Worm (Caenorhabditis elegans) whole organism, L4 larva: ENCODE data around the gene ghi-1.

Experiments used
- F26F4.8 ChIP-seq: fragments of 200-800 bp; sonication (Bioruptor generic); conservative IDR thresholded peaks from 2 replicates; pipeline ENCODE4 v1.3.6; 2022; ENCODE audit warnings: missing genetic modification characterization, missing compliant biosample characterization
- F49E8.2 ChIP-seq: sonication (generic microtip); optimal IDR thresholded peaks from 2 replicates; lab custom pipeline; 2016; ENCODE audit warnings: missing compliant biosample characterization, mild to moderate bottlenecking, missing genetic modification characterization, borderline replicate concordance
- T20F7.1 ChIP-seq: fragments of 200-800 bp; sonication (Bioruptor generic); optimal IDR thresholded peaks from 2 replicates; lab custom pipeline; 2018; ENCODE audit warnings: mild to moderate bottlenecking, missing genetic modification characterization, missing compliant biosample characterization
- Y105C5A.15 ChIP-seq: fragments of 200-800 bp; sonication (Bioruptor generic); IDR thresholded peaks from 2 replicates; pipeline ENCODE4 v1.3.6; 2022; ENCODE audit warnings: missing genetic modification characterization, missing compliant biosample characterization
- Y48G9A.11 ChIP-seq: fragments of 200-800 bp; sonication (Bioruptor generic); IDR thresholded peaks from 2 replicates; pipeline ENCODE4 v1.3.6; 2022; ENCODE audit warnings: missing genetic modification reagents, missing genetic modification characterization, missing compliant biosample characterization
- Y5F2A.4 ChIP-seq: fragments of 200-800 bp; sonication (Bioruptor generic); optimal IDR thresholded peaks from 2 replicates; lab custom pipeline; 2018; ENCODE audit warnings: mild to moderate bottlenecking, missing genetic modification characterization, missing compliant biosample characterization
- Y75B8A.6 ChIP-seq: fragments of 200-800 bp; sonication (Bioruptor generic); IDR thresholded peaks from 2 replicates; pipeline ENCODE4 v1.3.6; 2022; ENCODE audit warnings: missing genetic modification reagents, missing genetic modification characterization, missing compliant biosample characterization
- ama-1 ChIP-seq: fragments of 150-350 bp; optimal IDR thresholded peaks from 2 replicates; lab custom pipeline; 2014; ENCODE audit warnings: inconsistent platforms, mixed read lengths
- ces-1 ChIP-seq: fragments of 150-350 bp; sonication (generic microtip); optimal IDR thresholded peaks from 4 replicates; lab custom pipeline; 2014; ENCODE audit warnings: missing biosample characterization, missing genetic modification reagents, missing genetic modification characterization
- cey-2 ChIP-seq: sonication (generic microtip); optimal IDR thresholded peaks from 3 replicates; lab custom pipeline; 2017; ENCODE audit warnings: missing genetic modification characterization, mild to moderate bottlenecking, missing compliant biosample characterization, antibody characterized with exemption, borderline replicate concordance; ENCODE audit not compliant: insufficient read depth
- daf-16 ChIP-seq, 3 experiments: sonication (generic microtip); optimal IDR thresholded peaks; 2 replicates each; lab custom pipeline; 2016 to 2017; ENCODE audit warnings: missing genetic modification characterization in 3 of 3, missing genetic modification reagents in 3 of 3, mild to moderate bottlenecking in 2 of 3, missing compliant biosample characterization in 2 of 3, missing biosample characterization in 1 of 3, moderate library complexity in 1 of 3
- daf-19 ChIP-seq: fragments of 200-800 bp; sonication (Bioruptor generic); conservative IDR thresholded peaks from 2 replicates; pipeline ENCODE4 v1.3.6; 2022; ENCODE audit warnings: missing genetic modification characterization, missing compliant biosample characterization
- daf-8 ChIP-seq: fragments of 200-800 bp; sonication (Bioruptor generic); IDR thresholded peaks from 2 replicates; pipeline ENCODE4 v1.3.6; 2022; ENCODE audit warnings: missing genetic modification characterization, missing compliant biosample characterization
- dmd-6 ChIP-seq: fragments of 200-800 bp; sonication (Bioruptor generic); IDR thresholded peaks from 2 replicates; pipeline ENCODE4 v1.3.6; 2022; ENCODE audit warnings: missing genetic modification reagents, missing genetic modification characterization, missing compliant biosample characterization
- dmd-9 ChIP-seq: fragments of 200-800 bp; sonication (Bioruptor generic); IDR thresholded peaks from 2 replicates; pipeline ENCODE4 v1.3.6; 2022; ENCODE audit warnings: missing genetic modification reagents, missing genetic modification characterization, missing compliant biosample characterization
- dve-1 ChIP-seq: sonication (generic microtip); optimal IDR thresholded peaks from 2 replicates; lab custom pipeline; 2017; ENCODE audit warnings: antibody characterized with exemption, mild to moderate bottlenecking, missing genetic modification characterization, missing compliant biosample characterization; ENCODE audit not compliant: insufficient read depth
- fkh-10 ChIP-seq: fragments of 150-350 bp; optimal IDR thresholded peaks from 2 replicates; lab custom pipeline; 2014; ENCODE audit warnings: missing biosample characterization, missing genetic modification reagents, missing genetic modification characterization
- gei-8 ChIP-seq: fragments of 200-800 bp; sonication (Bioruptor generic); optimal IDR thresholded peaks from 2 replicates; lab custom pipeline; 2018; ENCODE audit warnings: mild to moderate bottlenecking, missing genetic modification characterization, missing compliant biosample characterization
- hlh-11 ChIP-seq: fragments of 200-800 bp; sonication (Bioruptor generic); optimal IDR thresholded peaks from 2 replicates; lab custom pipeline; 2018; ENCODE audit warnings: mild to moderate bottlenecking, missing genetic modification characterization, missing compliant biosample characterization
- hlh-30 ChIP-seq: sonication (generic microtip); optimal IDR thresholded peaks from 2 replicates; lab custom pipeline; 2017; ENCODE audit warnings: antibody characterized with exemption, mild to moderate bottlenecking, missing genetic modification characterization, missing compliant biosample characterization; ENCODE audit not compliant: insufficient read depth
- lim-7 ChIP-seq: fragments of 200-800 bp; sonication (Bioruptor generic); IDR thresholded peaks from 2 replicates; pipeline ENCODE4 v1.3.6; 2022; ENCODE audit warnings: missing genetic modification characterization, missing compliant biosample characterization
- lin-13 ChIP-seq: fragments of 150-350 bp; optimal IDR thresholded peaks from 2 replicates; lab custom pipeline; 2014; ENCODE audit warnings: missing biosample characterization, missing genetic modification reagents, missing genetic modification characterization
- lin-38 ChIP-seq: fragments of 200-800 bp; sonication (Bioruptor generic); IDR thresholded peaks from 2 replicates; pipeline ENCODE4 v1.3.6; 2022; ENCODE audit warnings: missing genetic modification reagents, missing genetic modification characterization, missing compliant biosample characterization
- lin-39 ChIP-seq: fragments of 150-350 bp; optimal IDR thresholded peaks from 2 replicates; lab custom pipeline; 2014; ENCODE audit warnings: missing biosample characterization, missing genetic modification reagents, missing genetic modification characterization
- madf-9 ChIP-seq: fragments of 200-800 bp; sonication (Bioruptor generic); conservative IDR thresholded peaks from 2 replicates; pipeline ENCODE4 v1.3.6; 2022; ENCODE audit warnings: missing genetic modification reagents, missing genetic modification characterization, missing compliant biosample characterization
- mep-1 ChIP-seq: fragments of 150-350 bp; sonication (generic microtip); optimal IDR thresholded peaks from 3 replicates; lab custom pipeline; 2014; ENCODE audit warnings: missing biosample characterization, missing genetic modification characterization
- mes-2 ChIP-seq: sonication (generic microtip); optimal IDR thresholded peaks from 2 replicates; lab custom pipeline; 2016; ENCODE audit warnings: missing genotype, mild to moderate bottlenecking, missing genetic modification characterization, missing compliant biosample characterization; ENCODE audit not compliant: poor library complexity, severe bottlenecking
- mxl-2 ChIP-seq: fragments of 200-800 bp; sonication (Bioruptor generic); conservative IDR thresholded peaks from 2 replicates; pipeline ENCODE4 v1.3.6; 2022; ENCODE audit warnings: missing genetic modification reagents, missing genetic modification characterization, missing compliant biosample characterization
- nhr-102 ChIP-seq: sonication (generic microtip); optimal IDR thresholded peaks from 2 replicates; lab custom pipeline; 2016; ENCODE audit warnings: mild to moderate bottlenecking, missing genetic modification characterization, moderate library complexity, missing compliant biosample characterization
- nhr-111 ChIP-seq: fragments of 200-800 bp; sonication (Bioruptor generic); optimal IDR thresholded peaks from 2 replicates; lab custom pipeline; 2018; ENCODE audit warnings: mild to moderate bottlenecking, missing genetic modification characterization, missing compliant biosample characterization
- nhr-25 ChIP-seq: sonication (generic microtip); optimal IDR thresholded peaks from 2 replicates; lab custom pipeline; 2017; ENCODE audit warnings: missing genetic modification characterization, mild to moderate bottlenecking, missing compliant biosample characterization, antibody characterized with exemption, moderate library complexity, borderline replicate concordance; ENCODE audit not compliant: insufficient read depth
- nhr-28 ChIP-seq: fragments of 150-350 bp; optimal IDR thresholded peaks from 2 replicates; lab custom pipeline; 2014; ENCODE audit warnings: missing biosample characterization, missing genetic modification characterization
- nhr-41 ChIP-seq: fragments of 200-800 bp; sonication (Bioruptor generic); IDR thresholded peaks from 2 replicates; pipeline ENCODE4 v1.3.6; 2022; ENCODE audit warnings: missing genetic modification reagents, missing genetic modification characterization, missing compliant biosample characterization
- nhr-48 ChIP-seq: sonication (generic microtip); optimal IDR thresholded peaks from 2 replicates; lab custom pipeline; 2016; ENCODE audit warnings: mild to moderate bottlenecking, missing genetic modification characterization, missing compliant biosample characterization
- pha-4 ChIP-seq, 2 experiments: fragments of 150-350 bp in 1 of 2; fragments of 200-800 bp in 1 of 2; sonication (Bioruptor generic) in 1 of 2; IDR thresholded peaks in 1 of 2; optimal IDR thresholded peaks in 1 of 2; 2 replicates each; pipeline versions ENCODE4 v1.3.6 to Lab custom; 2014 to 2022; ENCODE audit warnings: missing genetic modification characterization in 2 of 2, missing genetic modification reagents in 2 of 2, missing biosample characterization in 1 of 2, missing compliant biosample characterization in 1 of 2
- pqm-1 ChIP-seq: sonication (generic microtip); optimal IDR thresholded peaks from 2 replicates; lab custom pipeline; 2017; ENCODE audit warnings: missing biosample characterization, missing genetic modification characterization
- rbr-2 ChIP-seq: sonication (generic microtip); optimal IDR thresholded peaks from 2 replicates; lab custom pipeline; 2016; ENCODE audit warnings: missing genotype, missing genetic modification characterization, missing compliant biosample characterization
- saeg-2 ChIP-seq: fragments of 200-800 bp; sonication (Bioruptor generic); IDR thresholded peaks from 2 replicates; pipeline ENCODE4 v1.3.6; 2022; ENCODE audit warnings: missing genetic modification reagents, missing genetic modification characterization, missing compliant biosample characterization
- set-16 ChIP-seq: fragments of 200-800 bp; sonication (Bioruptor generic); IDR thresholded peaks from 2 replicates; pipeline ENCODE4 v1.3.6; 2022; ENCODE audit warnings: missing genetic modification reagents, missing genetic modification characterization, missing compliant biosample characterization
- snpc-1.2 ChIP-seq: fragments of 200-800 bp; sonication (Bioruptor generic); IDR thresholded peaks from 2 replicates; pipeline ENCODE4 v1.3.6; 2022; ENCODE audit warnings: missing genetic modification reagents, missing genetic modification characterization, missing compliant biosample characterization
- spr-3 ChIP-seq: fragments of 200-800 bp; sonication (Bioruptor generic); optimal IDR thresholded peaks from 2 replicates; lab custom pipeline; 2018; ENCODE audit warnings: mild to moderate bottlenecking, missing genetic modification characterization, missing compliant biosample characterization
- tra-1 ChIP-seq: fragments of 200-800 bp; sonication (Bioruptor generic); IDR thresholded peaks from 2 replicates; pipeline ENCODE4 v1.3.6; 2022; ENCODE audit warnings: missing genetic modification reagents, missing genetic modification characterization, missing compliant biosample characterization
- unc-130 ChIP-seq: sonication (generic microtip); optimal IDR thresholded peaks from 2 replicates; lab custom pipeline; 2016; ENCODE audit warnings: missing genetic modification reagents, missing genetic modification characterization, missing compliant biosample characterization
- unc-39 ChIP-seq: sonication (generic microtip); optimal IDR thresholded peaks from 2 replicates; lab custom pipeline; 2017; ENCODE audit warnings: missing biosample characterization, missing genetic modification characterization
- vab-7 ChIP-seq: fragments of 200-800 bp; sonication (Bioruptor generic); IDR thresholded peaks from 2 replicates; pipeline ENCODE4 v1.3.6; 2022; ENCODE audit warnings: missing genetic modification reagents, missing genetic modification characterization, missing compliant biosample characterization
- zag-1 ChIP-seq: fragments of 150-350 bp; optimal IDR thresholded peaks from 2 replicates; lab custom pipeline; 2014; ENCODE audit warnings: missing biosample characterization, missing genetic modification characterization
- zfp-3 ChIP-seq: fragments of 200-800 bp; sonication (Bioruptor generic); conservative IDR thresholded peaks from 2 replicates; pipeline ENCODE4 v1.3.6; 2022; ENCODE audit warnings: missing genetic modification reagents, missing genetic modification characterization, missing compliant biosample characterization
- zip-11 ChIP-seq: fragments of 200-800 bp; sonication (Bioruptor generic); IDR thresholded peaks from 2 replicates; pipeline ENCODE4 v1.3.6; 2022; ENCODE audit warnings: missing genetic modification characterization, missing compliant biosample characterization
- ztf-11 ChIP-seq: fragments of 150-350 bp; optimal IDR thresholded peaks from 2 replicates; lab custom pipeline; 2014; ENCODE audit warnings: missing biosample characterization, missing genetic modification characterization
- ztf-7 ChIP-seq: fragments of 150-350 bp; optimal IDR thresholded peaks from 2 replicates; lab custom pipeline; 2014; ENCODE audit warnings: missing biosample characterization, missing genetic modification characterization

The ghi-1 gene

DNA sequence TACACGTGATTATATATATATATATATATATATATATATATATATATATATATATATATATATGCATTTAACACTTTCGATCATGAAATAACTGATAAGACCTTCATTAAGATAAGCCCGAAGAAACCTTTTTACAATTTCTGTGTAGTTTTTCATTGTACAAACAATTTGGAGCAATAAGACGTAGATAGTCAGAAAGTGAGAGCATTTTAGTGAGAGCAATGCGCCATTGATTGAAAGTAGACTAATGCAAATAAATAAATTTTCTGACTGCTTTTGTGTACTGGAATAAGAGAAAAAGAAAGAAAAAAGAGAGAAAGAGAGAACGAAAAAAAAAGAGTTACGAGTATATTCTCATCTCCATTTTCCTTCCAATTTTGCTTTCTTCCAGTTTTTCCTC is 41.9 kb upstream of the ghi-1 start:
- TF ChIP-seq nhr-25 (tag; lab: Kevin White, UChicago) (no peak), F26F4.8 (GFP tag; lab: Robert Waterston, UW) (no peak), mxl-2 (GFP tag; lab: Robert Waterston, UW) (no peak), ces-1 (no peak), Y75B8A.6 (GFP tag; lab: Robert Waterston, UW) (no peak), Y5F2A.4 (GFP tag; lab: Kevin White, UChicago) (no peak), ztf-11 (tag; lab: Kevin White, UChicago) (no peak), Y105C5A.15 (no peak), zfp-3 (no peak), saeg-2 (GFP tag; lab: Robert Waterston, UW) (no peak), Y48G9A.11 (GFP tag; lab: Robert Waterston, UW) (no peak), tra-1 (GFP tag; lab: Robert Waterston, UW) (no peak), nhr-111 (no peak), daf-8 (GFP tag; lab: Robert Waterston, UW) (no peak), nhr-102 (tag; lab: Kevin White, UChicago) (no peak), zag-1 (tag; lab: Kevin White, UChicago) (no peak), nhr-28 (tag; lab: Kevin White, UChicago) (peak; percentile 40), pha-4 (GFP tag; IDR thresholded peaks at IDR 0.05; lab: Robert Waterston, UW) (no peak), pha-4 (tag; optimal IDR thresholded peaks at IDR 0.05; lab: Kevin White, UChicago) (no peak), lin-13 (GFP tag; lab: Kevin White, UChicago) (no peak), mes-2 (no peak), lin-39 (tag; lab: Kevin White, UChicago) (no peak), nhr-48 (tag; lab: Kevin White, UChicago) (no peak), pqm-1 (tag; lab: Kevin White, UChicago) (peak; percentile 85), zip-11 (GFP tag; lab: Robert Waterston, UW) (no peak), T20F7.1 (GFP tag; lab: Kevin White, UChicago) (no peak), unc-39 (tag; lab: Kevin White, UChicago) (no peak), snpc-1.2 (GFP tag; lab: Robert Waterston, UW) (no peak), daf-19 (GFP tag; lab: Robert Waterston, UW) (no peak), set-16 (GFP tag; lab: Robert Waterston, UW) (no peak), gei-8 (GFP tag; lab: Kevin White, UChicago) (no peak), daf-16 (GFP tag; optimal IDR thresholded peaks at IDR 0.05; lab: Kevin White, UChicago) (no peak), daf-16 (tag; optimal IDR thresholded peaks at IDR 0.05; lab: Kevin White, UChicago) (peak; percentile 78), lin-38 (GFP tag; lab: Robert Waterston, UW) (no peak), nhr-41 (GFP tag; lab: Robert Waterston, UW) (no peak), lim-7 (GFP tag; lab: Robert Waterston, UW) (no peak), unc-130 (no peak), F49E8.2 (tag; lab: Kevin White, UChicago) (no peak), rbr-2 (tag; lab: Kevin White, UChicago) (no peak), cey-2 (tag; lab: Kevin White, UChicago) (no peak), hlh-30 (tag; lab: Kevin White, UChicago) (no peak), mep-1 (peak; percentile 30), dmd-9 (GFP tag; lab: Robert Waterston, UW) (no peak), ztf-7 (tag; lab: Kevin White, UChicago) (no peak), vab-7 (GFP tag; lab: Robert Waterston, UW) (no peak), ama-1 (no peak), madf-9 (no peak), spr-3 (GFP tag; lab: Kevin White, UChicago) (no peak), dmd-6 (peak; percentile 49), hlh-11 (tag; lab: Kevin White, UChicago) (peak; percentile 32), fkh-10 (GFP tag; lab: Kevin White, UChicago) (no peak), dve-1 (tag; lab: Kevin White, UChicago) (peak; percentile 66)
